Fruit fly (Drosophila melanogaster): Measurements from ENCODE around the gene CG14301.

- TF ChIP-seq Dfd (GFP tag; optimal IDR thresholded peaks at IDR 0.05) (no peak), Hr78 (GFP tag; optimal IDR thresholded peaks at IDR 0.05) (no peak)
These were observed 55.9 kb downstream of the CG14301 start for dm6 chr3R:18585259-18585858.

All from whole organism, wandering third instar larva.